Fruit fly (Drosophila melanogaster) whole organism, embryonic: ENCODE results near the gene CG2247.

Experiments used
- Atf3 ChIP-seq: fragments of 200-800 bp; sonication (Bioruptor generic); optimal IDR thresholded peaks from 3 replicates; lab custom pipeline; 2016; ENCODE audit warnings: missing biosample characterization, missing genetic modification characterization
- B-H1 ChIP-seq: fragments of 200-800 bp; sonication (Bioruptor generic); IDR thresholded peaks from 3 replicates; pipeline ENCODE4 v1.3.6; 2022; ENCODE audit warnings: missing biosample characterization, missing genetic modification characterization
- BEAF-32 ChIP-seq: fragments of 200-800 bp; sonication (Bioruptor generic); optimal IDR thresholded peaks from 3 replicates; lab custom pipeline; 2017; ENCODE audit warnings: missing biosample characterization, missing genetic modification characterization, mild to moderate bottlenecking, moderate library complexity, missing genetic modification reagents
- CG10462 ChIP-seq: fragments of 200-800 bp; sonication (Bioruptor generic); optimal IDR thresholded peaks from 2 replicates; lab custom pipeline; 2016; ENCODE audit warnings: missing biosample characterization, missing genetic modification characterization
- CG10959 ChIP-seq: fragments of 200-800 bp; sonication (Bioruptor generic); IDR thresholded peaks from 2 replicates; pipeline ENCODE4 v1.3.6; 2022; ENCODE audit warnings: missing biosample characterization, missing genetic modification characterization
- CG12071 ChIP-seq: fragments of 200-800 bp; sonication (Bioruptor generic); optimal IDR thresholded peaks from 3 replicates; lab custom pipeline; 2018; ENCODE audit warnings: missing biosample characterization, mild to moderate bottlenecking, missing genetic modification characterization
- CG12391 ChIP-seq: fragments of 200-800 bp; sonication (Bioruptor generic); optimal IDR thresholded peaks from 3 replicates; lab custom pipeline; 2018; ENCODE audit warnings: missing biosample characterization, mild to moderate bottlenecking, missing genetic modification characterization, moderate library complexity
- CG1529 ChIP-seq: fragments of 200-800 bp; sonication (Bioruptor generic); optimal IDR thresholded peaks from 3 replicates; lab custom pipeline; 2018; ENCODE audit warnings: missing biosample characterization, missing genetic modification characterization
- CG1647 ChIP-seq: fragments of 200-800 bp; sonication (Bioruptor generic); optimal IDR thresholded peaks from 3 replicates; lab custom pipeline; 2016; ENCODE audit warnings: missing biosample characterization, missing genetic modification characterization
- CG1792 ChIP-seq: fragments of 200-800 bp; sonication (Bioruptor generic); optimal IDR thresholded peaks from 2 replicates; lab custom pipeline; 2016; ENCODE audit warnings: missing biosample characterization, missing genetic modification characterization
- CG2120 ChIP-seq: fragments of 200-800 bp; sonication (Bioruptor generic); optimal IDR thresholded peaks from 3 replicates; lab custom pipeline; 2016; ENCODE audit warnings: missing biosample characterization, missing genetic modification characterization
- CG33557 ChIP-seq: fragments of 200-800 bp; sonication (Bioruptor generic); optimal IDR thresholded peaks from 2 replicates; lab custom pipeline; 2019; ENCODE audit warnings: missing biosample characterization, mild to moderate bottlenecking, missing genetic modification characterization, moderate library complexity
- CG4360 ChIP-seq: fragments of 200-800 bp; sonication (Bioruptor generic); IDR thresholded peaks from 2 replicates; pipeline ENCODE4 v1.3.6; 2022; ENCODE audit warnings: missing biosample characterization, missing genetic modification characterization
- CG4707 ChIP-seq: fragments of 200-800 bp; sonication (Bioruptor generic); optimal IDR thresholded peaks from 2 replicates; lab custom pipeline; 2018; ENCODE audit warnings: missing biosample characterization, mild to moderate bottlenecking, missing genetic modification characterization, moderate library complexity
- CG6813 ChIP-seq: fragments of 200-800 bp; sonication (Bioruptor generic); optimal IDR thresholded peaks from 2 replicates; lab custom pipeline; 2017; ENCODE audit warnings: missing biosample characterization, missing genetic modification characterization, mild to moderate bottlenecking, moderate library complexity, missing genetic modification reagents
- CG6854 ChIP-seq: fragments of 200-800 bp; sonication (Bioruptor generic); optimal IDR thresholded peaks from 3 replicates; lab custom pipeline; 2017; ENCODE audit warnings: missing biosample characterization, mild to moderate bottlenecking, missing genetic modification characterization
- CG7963 ChIP-seq: fragments of 200-800 bp; sonication (Bioruptor generic); IDR thresholded peaks from 3 replicates; pipeline ENCODE4 v1.3.6; 2022; ENCODE audit warnings: missing biosample characterization, missing genetic modification characterization; ENCODE audit not compliant: partially characterized antibody
- CG8089 ChIP-seq: fragments of 200-800 bp; sonication (Bioruptor generic); optimal IDR thresholded peaks from 3 replicates; lab custom pipeline; 2016; ENCODE audit warnings: missing biosample characterization, missing genetic modification characterization
- Camta ChIP-seq: fragments of 200-800 bp; sonication (Bioruptor generic); optimal IDR thresholded peaks from 2 replicates; lab custom pipeline; 2016; ENCODE audit warnings: missing biosample characterization, missing genetic modification characterization
- Dip2 ChIP-seq: fragments of 200-800 bp; sonication (Bioruptor generic); IDR thresholded peaks from 2 replicates; pipeline ENCODE4 v1.3.6; 2022; ENCODE audit warnings: missing biosample characterization, missing genetic modification characterization
- Dip3 ChIP-seq: fragments of 200-800 bp; sonication (Bioruptor generic); optimal IDR thresholded peaks from 3 replicates; lab custom pipeline; 2016; ENCODE audit warnings: missing biosample characterization, missing genetic modification characterization
- Eip74EF ChIP-seq, 2 experiments: fragments of 200-800 bp in 1 of 2; fragments of >200 bp in 1 of 2; sonication (Bioruptor generic) in 1 of 2; optimal IDR thresholded peaks; 2 replicates each; lab custom pipeline; 2017 to 2019; ENCODE audit warnings: missing biosample characterization in 2 of 2, missing genetic modification characterization in 2 of 2, mild to moderate bottlenecking in 1 of 2, moderate library complexity in 1 of 2
- Ets97D ChIP-seq: fragments of 200-800 bp; sonication (Bioruptor generic); optimal IDR thresholded peaks from 3 replicates; lab custom pipeline; 2016; ENCODE audit warnings: missing biosample characterization, missing genetic modification characterization
- Gsc ChIP-seq: fragments of 200-800 bp; sonication (Bioruptor generic); IDR thresholded peaks from 2 replicates; pipeline ENCODE4 v1.3.6; 2022; ENCODE audit warnings: missing biosample characterization, missing genetic modification characterization
- Lpt ChIP-seq: fragments of >200 bp; optimal IDR thresholded peaks from 2 replicates; lab custom pipeline; 2018; ENCODE audit warnings: missing biosample characterization, missing genetic modification characterization
- MESR4 ChIP-seq: fragments of 200-800 bp; sonication (Bioruptor generic); optimal IDR thresholded peaks from 2 replicates; lab custom pipeline; 2018; ENCODE audit warnings: missing biosample characterization, mild to moderate bottlenecking, missing genetic modification characterization, moderate library complexity
- Sox102F ChIP-seq: fragments of 200-800 bp; sonication (Bioruptor generic); optimal IDR thresholded peaks from 2 replicates; lab custom pipeline; 2018; ENCODE audit warnings: missing biosample characterization, mild to moderate bottlenecking, missing genetic modification characterization, moderate library complexity
- Stat92E ChIP-seq, 3 experiments: fragments of >200 bp in 2 of 3; fragments of 200-800 bp in 1 of 3; sonication (Bioruptor generic) in 1 of 3; optimal IDR thresholded peaks; 2 replicates each; lab custom pipeline; 2017 to 2019; ENCODE audit warnings: missing biosample characterization in 3 of 3, missing genetic modification characterization in 3 of 3, mild to moderate bottlenecking in 1 of 3, moderate library complexity in 1 of 3
- Tbp ChIP-seq: fragments of >200 bp; optimal IDR thresholded peaks from 2 replicates; lab custom pipeline; 2018; ENCODE audit warnings: missing biosample characterization, missing genetic modification characterization
- ac ChIP-seq: fragments of 200-800 bp; sonication (Bioruptor generic); optimal IDR thresholded peaks from 3 replicates; lab custom pipeline; 2017; ENCODE audit warnings: missing biosample characterization, mild to moderate bottlenecking, missing genetic modification characterization
- caup ChIP-seq: fragments of 200-800 bp; sonication (Bioruptor generic); optimal IDR thresholded peaks from 3 replicates; lab custom pipeline; 2017; ENCODE audit warnings: missing biosample characterization, mild to moderate bottlenecking, missing genetic modification characterization, moderate library complexity; ENCODE audit not compliant: severe bottlenecking
- chn ChIP-seq: fragments of 200-800 bp; sonication (Bioruptor generic); optimal IDR thresholded peaks from 2 replicates; lab custom pipeline; 2016; ENCODE audit warnings: missing biosample characterization, missing genetic modification characterization
- ci ChIP-seq: fragments of 200-800 bp; sonication (Bioruptor generic); IDR thresholded peaks from 3 replicates; pipeline ENCODE4 v1.3.6; 2022; ENCODE audit warnings: missing biosample characterization, missing genetic modification characterization
- corto ChIP-seq: fragments of 200-800 bp; sonication (Bioruptor generic); optimal IDR thresholded peaks from 2 replicates; lab custom pipeline; 2016; ENCODE audit warnings: missing biosample characterization, mild to moderate bottlenecking, missing genetic modification characterization, moderate library complexity
- croc ChIP-seq: fragments of 200-800 bp; sonication (Bioruptor generic); conservative IDR thresholded peaks from 3 replicates; pipeline ENCODE4 v1.3.6; 2022; ENCODE audit warnings: missing biosample characterization, missing genetic modification characterization
- da ChIP-seq: fragments of 200-800 bp; sonication (Bioruptor generic); optimal IDR thresholded peaks from 2 replicates; lab custom pipeline; 2016; ENCODE audit warnings: missing biosample characterization, missing genetic modification characterization
- exex ChIP-seq: fragments of 200-800 bp; sonication (Bioruptor generic); optimal IDR thresholded peaks from 4 replicates; lab custom pipeline; 2018; ENCODE audit warnings: missing biosample characterization, mild to moderate bottlenecking, missing genetic modification characterization, moderate library complexity
- fd3F ChIP-seq: fragments of 200-800 bp; sonication (Bioruptor generic); optimal IDR thresholded peaks from 2 replicates; lab custom pipeline; 2018; ENCODE audit warnings: missing biosample characterization, mild to moderate bottlenecking, missing genetic modification characterization, moderate library complexity
- gcm ChIP-seq: fragments of 200-800 bp; sonication (Bioruptor generic); optimal IDR thresholded peaks from 2 replicates; lab custom pipeline; 2019; ENCODE audit warnings: missing biosample characterization, mild to moderate bottlenecking, missing genetic modification characterization, moderate library complexity
- gem ChIP-seq: fragments of 200-800 bp; sonication (Bioruptor generic); optimal IDR thresholded peaks from 2 replicates; lab custom pipeline; 2019; ENCODE audit warnings: missing biosample characterization, mild to moderate bottlenecking, missing genetic modification characterization, moderate library complexity
- grau ChIP-seq: fragments of 200-800 bp; optimal IDR thresholded peaks from 3 replicates; lab custom pipeline; 2019; ENCODE audit warnings: missing biosample characterization, mild to moderate bottlenecking, missing genetic modification characterization, moderate library complexity
- hbn ChIP-seq: fragments of 200-800 bp; sonication (Bioruptor generic); IDR thresholded peaks from 2 replicates; pipeline ENCODE4 v1.3.6; 2022; ENCODE audit warnings: missing biosample characterization, missing genetic modification characterization; ENCODE audit not compliant: partially characterized antibody
- hkb ChIP-seq, 2 experiments: fragments of 200-800 bp in 1 of 2; fragments of >200 bp in 1 of 2; sonication (Bioruptor generic) in 1 of 2; IDR thresholded peaks in 1 of 2; optimal IDR thresholded peaks in 1 of 2; 2 replicates each; pipeline versions ENCODE4 v1.3.6 to Lab custom; 2017 to 2022; ENCODE audit warnings: missing biosample characterization in 1 of 2, missing genetic modification characterization in 1 of 2
- kay ChIP-seq: fragments of 200-800 bp; sonication (Bioruptor generic); optimal IDR thresholded peaks from 2 replicates; lab custom pipeline; 2016; ENCODE audit warnings: missing biosample characterization, missing genetic modification characterization
- otp ChIP-seq: fragments of 200-800 bp; sonication (Bioruptor generic); IDR thresholded peaks from 3 replicates; pipeline ENCODE4, ENCODE4 v1.3.6; 2022; ENCODE audit warnings: missing biosample characterization, missing genetic modification characterization
- pb ChIP-seq: fragments of 200-800 bp; sonication (Bioruptor generic); optimal IDR thresholded peaks from 3 replicates; lab custom pipeline; 2016; ENCODE audit warnings: missing biosample characterization, missing genetic modification characterization
- pita ChIP-seq: fragments of 200-800 bp; sonication (Bioruptor generic); optimal IDR thresholded peaks from 2 replicates; lab custom pipeline; 2017; ENCODE audit warnings: missing biosample characterization, mild to moderate bottlenecking, missing genetic modification characterization
- ranshi ChIP-seq: fragments of 200-800 bp; sonication (Bioruptor generic); IDR thresholded peaks from 2 replicates; pipeline ENCODE4 v1.3.6; 2022; ENCODE audit warnings: missing biosample characterization, missing genetic modification characterization
- run ChIP-seq: fragments of 200-800 bp; sonication (Bioruptor generic); optimal IDR thresholded peaks from 3 replicates; lab custom pipeline; 2018; ENCODE audit warnings: missing biosample characterization, mild to moderate bottlenecking, missing genetic modification characterization
- ttk ChIP-seq: fragments of 200-800 bp; sonication (Bioruptor generic); IDR thresholded peaks from 2 replicates; pipeline ENCODE4 v2.1.2; 2022; ENCODE audit warnings: missing biosample characterization, missing genetic modification characterization

The CG2247 gene

dm6 chrX:11660476-11660875, 49.0 kb upstream of the CG2247 start (continued):
- peak; percentile 6 for TF ChIP-seq grau (tag; lab: Kevin White, UChicago)
- TF ChIP-seq ci (GFP tag; lab: Robert Waterston, UW): peak; percentile 80
- TF ChIP-seq B-H1 (GFP tag; lab: Robert Waterston, UW): no peak; the same call in 2 of the 3 replicates
- TF ChIP-seq pita (GFP tag; lab: Kevin White, UChicago): no peak
- TF ChIP-seq fd3F (GFP tag; lab: Kevin White, UChicago): no peak
- no peak for TF ChIP-seq CG10462 (GFP tag; lab: Kevin White, UChicago)
- TF ChIP-seq CG4707 (GFP tag; lab: Kevin White, UChicago): peak; percentile 52
- TF ChIP-seq Eip74EF (GFP tag; optimal IDR thresholded peaks at IDR 0.05; lab: Kevin White, UChicago): peak in 1 of 2 experiments; percentile 11
- TF ChIP-seq Stat92E (GFP tag; optimal IDR thresholded peaks at IDR 0.05; lab: Kevin White, UChicago): no peak
- no peak for TF ChIP-seq Ets97D (GFP tag; lab: Kevin White, UChicago)
- TF ChIP-seq CG33557: no peak
- no peak for TF ChIP-seq CG6854 (GFP tag; lab: Kevin White, UChicago)
- no peak for TF ChIP-seq Lpt (GFP tag; lab: Kevin White, UChicago)
- no peak for TF ChIP-seq Dip2 (GFP tag; lab: Robert Waterston, UW)
- no peak for TF ChIP-seq CG1647
- TF ChIP-seq ac (GFP tag; lab: Kevin White, UChicago): peak; percentile 12
- TF ChIP-seq Camta: peak; percentile 27
- no peak for TF ChIP-seq Atf3
- peak; percentile 74 for TF ChIP-seq CG12071
- TF ChIP-seq exex (tag; lab: Kevin White, UChicago): no peak
- TF ChIP-seq CG4360 (GFP tag; lab: Robert Waterston, UW): no peak
- TF ChIP-seq ranshi (GFP tag; lab: Robert Waterston, UW): no peak
- peak; percentile 34 for TF ChIP-seq run (tag; lab: Kevin White, UChicago)
- peak; percentile 18 for TF ChIP-seq CG1792 (GFP tag; lab: Kevin White, UChicago)
- peak; percentile 17 for TF ChIP-seq CG12391 (tag; lab: Kevin White, UChicago)
- TF ChIP-seq Tbp (GFP tag; lab: Kevin White, UChicago): no peak
- TF ChIP-seq CG10959 (GFP tag; lab: Robert Waterston, UW): no peak
- peak; percentile 53 for TF ChIP-seq CG1529
- TF ChIP-seq croc: no peak
- TF ChIP-seq ttk (GFP tag; lab: Robert Waterston, UW): no peak
- no peak for TF ChIP-seq otp (GFP tag; lab: Robert Waterston, UW)
- TF ChIP-seq hkb (optimal IDR thresholded peaks at IDR 0.05; lab: Kevin White, UChicago): no peak
- TF ChIP-seq hkb (GFP tag; IDR thresholded peaks at IDR 0.05; lab: Robert Waterston, UW): peak; percentile 58; the same call in 1 of the 2 replicates
- TF ChIP-seq CG8089: peak; percentile 50
- TF ChIP-seq corto: no peak
- TF ChIP-seq CG6813 (GFP tag; lab: Kevin White, UChicago): peak; percentile 63
- peak; percentile 47 for TF ChIP-seq gem (tag; lab: Kevin White, UChicago)
- TF ChIP-seq Dip3: no peak
- TF ChIP-seq Gsc (GFP tag; lab: Robert Waterston, UW): no peak
- no peak for TF ChIP-seq hbn (GFP tag; lab: Robert Waterston, UW)
- no peak for TF ChIP-seq BEAF-32 (GFP tag; lab: Kevin White, UChicago)
- no peak for TF ChIP-seq CG2120 (GFP tag; lab: Kevin White, UChicago)
- no peak for TF ChIP-seq CG7963 (GFP tag; lab: Robert Waterston, UW)
- no peak for TF ChIP-seq kay (GFP tag; lab: Kevin White, UChicago)
- no peak for TF ChIP-seq pb (GFP tag; lab: Kevin White, UChicago)
- TF ChIP-seq gcm: peak; percentile 19
- peak; percentile 11 for TF ChIP-seq caup (GFP tag; lab: Kevin White, UChicago)
- TF ChIP-seq da: no peak
- no peak for TF ChIP-seq chn (GFP tag; lab: Kevin White, UChicago)
- peak; percentile 61 for TF ChIP-seq Sox102F
- no peak for TF ChIP-seq MESR4
